Fruit fly (Drosophila melanogaster): ENCODE data around the gene Scsalpha1.
A peak's percentile ranks its signal among the peaks of the same experiment; 100 is the strongest.

Gene Scsalpha1

dm6 chr3L:3788790-3789421 is 25.1 kb upstream of the Scsalpha1 start (continued):
- peak; percentile 36 for TF ChIP-seq CG9437 (GFP tag; optimal IDR thresholded peaks at IDR 0.05)
- no peak for TF ChIP-seq Tbp (GFP tag; optimal IDR thresholded peaks at IDR 0.05)
- no peak for TF ChIP-seq zen2 (GFP tag; IDR thresholded peaks at IDR 0.05; ENCODE audit: partially characterized antibody)
- TF ChIP-seq stwl (tag; optimal IDR thresholded peaks at IDR 0.05) = peak; percentile 69
- TF ChIP-seq CG8359 (GFP tag; optimal IDR thresholded peaks at IDR 0.05; ENCODE audit: borderline replicate concordance) = no peak
- TF ChIP-seq peb (GFP tag; IDR thresholded peaks at IDR 0.05) = no peak
- TF ChIP-seq lov (optimal IDR thresholded peaks at IDR 0.05) = no peak
- TF ChIP-seq lov (GFP tag; IDR thresholded peaks at IDR 0.05) = no peak
- TF ChIP-seq hkb (optimal IDR thresholded peaks at IDR 0.05) = no peak
- 0 out of 2 replicates have a peak, but pooled peaks have one; percentile 14 for TF ChIP-seq hkb (GFP tag; IDR thresholded peaks at IDR 0.05)
- peak; percentile 70 for TF ChIP-seq nerfin-2 (GFP tag; IDR thresholded peaks at IDR 0.05; ENCODE audit: partially characterized antibody)
- peak; percentile 17 for TF ChIP-seq Dp (GFP tag; optimal IDR thresholded peaks at IDR 0.05)
- TF ChIP-seq Asciz (GFP tag; optimal IDR thresholded peaks at IDR 0.05) = peak; percentile 42
- peak; percentile 27 for TF ChIP-seq CG10979 (tag; optimal IDR thresholded peaks at IDR 0.05)
- TF ChIP-seq CG13775 (GFP tag; optimal IDR thresholded peaks at IDR 0.05) = peak; percentile 16
- no peak for TF ChIP-seq kni (GFP tag; optimal IDR thresholded peaks at IDR 0.05)
- peak in 1 of 3 experiments; percentile 28 for TF ChIP-seq lola (GFP tag; optimal IDR thresholded peaks at IDR 0.05)
- TF ChIP-seq CG16863 (GFP tag; optimal IDR thresholded peaks at IDR 0.05) = no peak
- TF ChIP-seq dmrt11E (tag; optimal IDR thresholded peaks at IDR 0.05) = peak; percentile 32
- no peak for TF ChIP-seq CG1529 (GFP tag; optimal IDR thresholded peaks at IDR 0.05)
- TF ChIP-seq CG3407 (GFP tag; optimal IDR thresholded peaks at IDR 0.05) = peak; percentile 38
- no peak for TF ChIP-seq jumu (GFP tag; optimal IDR thresholded peaks at IDR 0.05)
- TF ChIP-seq CG10274 (GFP tag; optimal IDR thresholded peaks at IDR 0.05) = no peak
- no peak for TF ChIP-seq Mad (GFP tag; optimal IDR thresholded peaks at IDR 0.05)
- peak; percentile 99 for TF ChIP-seq cad (GFP tag; optimal IDR thresholded peaks at IDR 0.05)
- TF ChIP-seq Lpt (GFP tag; optimal IDR thresholded peaks at IDR 0.05) = no peak
- no peak for TF ChIP-seq CG1602 (GFP tag; optimal IDR thresholded peaks at IDR 0.05)
- TF ChIP-seq CG8388 (GFP tag; optimal IDR thresholded peaks at IDR 0.05) = peak; percentile 42
- TF ChIP-seq CG32767 (GFP tag; IDR thresholded peaks at IDR 0.05) = no peak
- peak; percentile 94 for TF ChIP-seq CG2199 (GFP tag; IDR thresholded peaks at IDR 0.05)
- no peak for TF ChIP-seq h (optimal IDR thresholded peaks at IDR 0.05)
- no peak for TF ChIP-seq MTF-1 (GFP tag; optimal IDR thresholded peaks at IDR 0.05; ENCODE audit: borderline replicate concordance)
- peak; percentile 34 for TF ChIP-seq CG3281 (GFP tag; optimal IDR thresholded peaks at IDR 0.05)
- peak; percentile 87 for TF ChIP-seq Med (GFP tag)
- no peak for TF ChIP-seq trh (GFP tag; optimal IDR thresholded peaks at IDR 0.05)
- TF ChIP-seq Atf-2 (GFP tag; optimal IDR thresholded peaks at IDR 0.05) = no peak
- no peak for TF ChIP-seq chn (GFP tag; optimal IDR thresholded peaks at IDR 0.05)
- peak; percentile 60 for TF ChIP-seq zf30C (GFP tag; optimal IDR thresholded peaks at IDR 0.05)
- peak; percentile 42; the same call in 1 of the 2 replicates for TF ChIP-seq sna (GFP tag; IDR thresholded peaks at IDR 0.05; ENCODE audit: partially characterized antibody)
- TF ChIP-seq HHEX (GFP tag; optimal IDR thresholded peaks at IDR 0.05) = no peak
- TF ChIP-seq CG11560 (tag; IDR thresholded peaks at IDR 0.05) = no peak
- no peak for TF ChIP-seq Adf1 (GFP tag; IDR thresholded peaks at IDR 0.05)
- peak; percentile 28 for TF ChIP-seq sens (GFP tag)
- peak; percentile 48 for TF ChIP-seq Sox100B (GFP tag; optimal IDR thresholded peaks at IDR 0.05)
- no peak for TF ChIP-seq ab (GFP tag; optimal IDR thresholded peaks at IDR 0.05)
- no peak for TF ChIP-seq ash1 (GFP tag; optimal IDR thresholded peaks at IDR 0.05)
- no peak for TF ChIP-seq yki (optimal IDR thresholded peaks at IDR 0.05)
- TF ChIP-seq gcm (GFP tag; optimal IDR thresholded peaks at IDR 0.05) = peak; percentile 66
- TF ChIP-seq CG8765 (GFP tag; IDR thresholded peaks at IDR 0.05) = no peak
- TF ChIP-seq kay (GFP tag; optimal IDR thresholded peaks at IDR 0.05) = no peak
- no peak for TF ChIP-seq Doc3 (GFP tag; IDR thresholded peaks at IDR 0.05; ENCODE audit: partially characterized antibody)

All from whole organism, embryonic.